Worm (Caenorhabditis elegans): ENCODE results near the gene fbxa-188.

DNA sequence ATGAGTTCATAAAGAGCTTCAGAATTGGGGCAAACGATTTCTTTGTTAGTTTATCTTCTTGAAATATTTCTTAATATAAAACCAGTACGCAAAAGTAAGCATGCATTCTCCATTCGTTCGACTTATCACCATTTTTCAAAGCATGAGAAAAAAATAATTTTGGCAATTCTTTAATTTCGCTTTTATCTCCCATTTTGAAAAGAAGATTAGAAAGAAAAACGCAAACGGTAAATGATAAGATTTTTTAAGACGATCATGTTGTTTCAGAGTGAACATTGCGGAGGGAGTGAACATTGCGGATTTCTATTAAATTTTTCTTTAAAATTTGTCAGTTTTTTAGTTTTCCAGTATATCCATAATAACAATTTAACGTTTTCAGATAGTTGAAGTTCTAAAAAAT, 5.4 kb downstream of the fbxa-188 start:
- TF ChIP-seq ama-1 (optimal IDR thresholded peaks at IDR 0.05) (no peak), fkh-4 (tag; optimal IDR thresholded peaks at IDR 0.05; ENCODE audit: borderline replicate concordance) (no peak), ceh-82 (tag; optimal IDR thresholded peaks at IDR 0.05) (no peak), dpl-1 (GFP tag; optimal IDR thresholded peaks at IDR 0.05) (no peak)

Data from whole organism, L1 larva.